Fruit fly (Drosophila melanogaster) whole organism, embryonic: ENCODE results near the gene r-l.

Experiments used
- Adf1 ChIP-seq: fragments of 200-800 bp; sonication (Bioruptor generic); IDR thresholded peaks from 2 replicates; pipeline ENCODE4 v1.3.6; 2022; ENCODE audit warnings: missing biosample characterization, missing genetic modification characterization
- B-H2 ChIP-seq: fragments of 200-800 bp; sonication (Bioruptor generic); optimal IDR thresholded peaks from 2 replicates; lab custom pipeline; 2018; ENCODE audit warnings: missing biosample characterization, mild to moderate bottlenecking, missing genetic modification characterization
- Blimp-1 ChIP-seq: fragments of 200-800 bp; sonication (Bioruptor generic); optimal IDR thresholded peaks from 3 replicates; lab custom pipeline; 2018; ENCODE audit warnings: missing biosample characterization, missing genetic modification characterization, mild to moderate bottlenecking, moderate library complexity, missing genetic modification reagents
- CG16815 ChIP-seq: fragments of 200-800 bp; sonication (Bioruptor generic); optimal IDR thresholded peaks from 3 replicates; lab custom pipeline; 2017; ENCODE audit warnings: missing biosample characterization, mild to moderate bottlenecking, missing genetic modification characterization
- CG17186 ChIP-seq: fragments of 200-800 bp; sonication (Bioruptor generic); optimal IDR thresholded peaks from 3 replicates; lab custom pipeline; 2017; ENCODE audit warnings: missing biosample characterization, missing genetic modification reagents, missing genetic modification characterization
- CG18619 ChIP-seq: fragments of 200-800 bp; sonication (Bioruptor generic); optimal IDR thresholded peaks from 3 replicates; lab custom pipeline; 2017; ENCODE audit warnings: missing biosample characterization, mild to moderate bottlenecking, missing genetic modification characterization
- CG31365 ChIP-seq: fragments of 200-800 bp; sonication (Bioruptor generic); optimal IDR thresholded peaks from 2 replicates; lab custom pipeline; 2018; ENCODE audit warnings: missing biosample characterization, mild to moderate bottlenecking, missing genetic modification characterization
- CG34224 ChIP-seq: fragments of 200-800 bp; sonication (Bioruptor generic); IDR thresholded peaks from 3 replicates; pipeline ENCODE4 v1.3.6; 2022; ENCODE audit warnings: missing biosample characterization, missing genetic modification characterization; ENCODE audit not compliant: partially characterized antibody
- CG34422 ChIP-seq: fragments of 200-800 bp; sonication (Bioruptor generic); IDR thresholded peaks from 3 replicates; pipeline ENCODE4 v1.3.6; 2022; ENCODE audit warnings: missing biosample characterization, missing genetic modification characterization
- CG3847 ChIP-seq: fragments of 200-800 bp; sonication (Bioruptor generic); IDR thresholded peaks from 2 replicates; pipeline ENCODE4 v1.3.6; 2022; ENCODE audit warnings: missing biosample characterization, missing genetic modification characterization
- CG4730 ChIP-seq: fragments of 200-800 bp; sonication (Bioruptor generic); IDR thresholded peaks from 2 replicates; pipeline ENCODE4 v1.3.6; 2022; ENCODE audit warnings: missing biosample characterization, missing genetic modification characterization
- CG5180 ChIP-seq: fragments of 200-800 bp; sonication (Bioruptor generic); optimal IDR thresholded peaks from 3 replicates; lab custom pipeline; 2017; ENCODE audit warnings: missing biosample characterization, missing genetic modification characterization, mild to moderate bottlenecking, moderate library complexity, missing genetic modification reagents
- CG9215 ChIP-seq: fragments of 200-800 bp; sonication (Bioruptor generic); IDR thresholded peaks from 2 replicates; pipeline ENCODE4 v1.3.6; 2022; ENCODE audit warnings: missing biosample characterization, missing genetic modification characterization
- CG9609 ChIP-seq: fragments of 200-800 bp; sonication (Bioruptor generic); optimal IDR thresholded peaks from 3 replicates; lab custom pipeline; 2016; ENCODE audit warnings: missing biosample characterization, missing genetic modification characterization
- Camta ChIP-seq: fragments of 200-800 bp; sonication (Bioruptor generic); optimal IDR thresholded peaks from 2 replicates; lab custom pipeline; 2016; ENCODE audit warnings: missing biosample characterization, missing genetic modification characterization
- D19A ChIP-seq: fragments of 200-800 bp; optimal IDR thresholded peaks from 3 replicates; lab custom pipeline; 2019; ENCODE audit warnings: missing biosample characterization, mild to moderate bottlenecking, missing genetic modification characterization, moderate library complexity
- D19B ChIP-seq: fragments of 200-800 bp; sonication (Bioruptor generic); optimal IDR thresholded peaks from 2 replicates; lab custom pipeline; 2017; ENCODE audit warnings: missing biosample characterization, mild to moderate bottlenecking, missing genetic modification characterization
- Doc3 ChIP-seq: fragments of 200-800 bp; sonication (Bioruptor generic); IDR thresholded peaks from 3 replicates; pipeline ENCODE4 v1.3.6; 2022; ENCODE audit warnings: missing biosample characterization, missing genetic modification characterization; ENCODE audit not compliant: partially characterized antibody
- H15 ChIP-seq: fragments of 200-800 bp; sonication (Bioruptor generic); IDR thresholded peaks from 3 replicates; pipeline ENCODE4 v1.3.6; 2022; ENCODE audit warnings: missing biosample characterization, missing genetic modification characterization
- Hmr ChIP-seq: fragments of 200-800 bp; sonication (Bioruptor generic); optimal IDR thresholded peaks from 3 replicates; lab custom pipeline; 2017; ENCODE audit warnings: mild to moderate bottlenecking, missing biosample characterization, missing genetic modification reagents, missing genetic modification characterization
- Lhr ChIP-seq: fragments of 200-800 bp; sonication (Bioruptor generic); optimal IDR thresholded peaks from 3 replicates; lab custom pipeline; 2017; ENCODE audit warnings: mild to moderate bottlenecking, missing biosample characterization, missing genetic modification reagents, missing genetic modification characterization
- Mad ChIP-seq: fragments of 200-800 bp; sonication (Bioruptor generic); optimal IDR thresholded peaks from 2 replicates; lab custom pipeline; 2016; ENCODE audit warnings: missing biosample characterization, missing genetic modification characterization
- NK7.1 ChIP-seq: fragments of 200-800 bp; sonication (Bioruptor generic); optimal IDR thresholded peaks from 3 replicates; lab custom pipeline; 2016; ENCODE audit warnings: missing biosample characterization, missing genetic modification characterization
- Nf-YB ChIP-seq: fragments of 200-800 bp; sonication (Bioruptor generic); optimal IDR thresholded peaks from 3 replicates; lab custom pipeline; 2019; ENCODE audit warnings: missing biosample characterization, mild to moderate bottlenecking, missing genetic modification characterization, moderate library complexity
- Opbp ChIP-seq: fragments of 200-800 bp; sonication (Bioruptor generic); IDR thresholded peaks from 3 replicates; pipeline ENCODE4 v1.3.6; 2022; ENCODE audit warnings: missing biosample characterization, missing genetic modification characterization; ENCODE audit not compliant: partially characterized antibody
- PHDP ChIP-seq: fragments of 200-800 bp; sonication (Bioruptor generic); optimal IDR thresholded peaks from 3 replicates; lab custom pipeline; 2018; ENCODE audit warnings: missing biosample characterization, mild to moderate bottlenecking, missing genetic modification characterization, moderate library complexity
- Ptx1 ChIP-seq: fragments of 200-800 bp; sonication (Bioruptor generic); IDR thresholded peaks from 2 replicates; pipeline ENCODE4 v1.3.6; 2022; ENCODE audit warnings: missing biosample characterization, missing genetic modification characterization
- Rx ChIP-seq: fragments of 200-800 bp; sonication (Bioruptor generic); IDR thresholded peaks from 2 replicates; pipeline ENCODE4 v1.3.6; 2022; ENCODE audit warnings: missing biosample characterization, missing genetic modification characterization
- Six4 ChIP-seq: fragments of 200-800 bp; sonication (Bioruptor generic); optimal IDR thresholded peaks from 2 replicates; lab custom pipeline; 2016; ENCODE audit warnings: missing biosample characterization, missing genetic modification characterization
- Sox102F ChIP-seq: fragments of 200-800 bp; sonication (Bioruptor generic); optimal IDR thresholded peaks from 2 replicates; lab custom pipeline; 2018; ENCODE audit warnings: missing biosample characterization, mild to moderate bottlenecking, missing genetic modification characterization, moderate library complexity
- Ssrp ChIP-seq: fragments of 200-800 bp; sonication (Bioruptor generic); optimal IDR thresholded peaks from 2 replicates; lab custom pipeline; 2018; ENCODE audit warnings: missing biosample characterization, mild to moderate bottlenecking, missing genetic modification characterization, moderate library complexity
- TFAM ChIP-seq: fragments of 200-800 bp; sonication (Bioruptor generic); optimal IDR thresholded peaks from 2 replicates; lab custom pipeline; 2017; ENCODE audit warnings: missing biosample characterization, missing genetic modification characterization, inconsistent platforms
- YL-1 ChIP-seq: fragments of 200-800 bp; sonication (Bioruptor generic); optimal IDR thresholded peaks from 3 replicates; lab custom pipeline; 2017; ENCODE audit warnings: missing biosample characterization, mild to moderate bottlenecking, missing genetic modification characterization
- ase ChIP-seq: fragments of 200-800 bp; sonication (Bioruptor generic); IDR thresholded peaks from 3 replicates; pipeline ENCODE4 v1.3.6; 2022; ENCODE audit warnings: missing biosample characterization, missing genetic modification characterization
- cg ChIP-seq: fragments of 200-800 bp; sonication (Bioruptor generic); optimal IDR thresholded peaks from 3 replicates; lab custom pipeline; 2019; ENCODE audit warnings: missing biosample characterization, mild to moderate bottlenecking, missing genetic modification characterization, moderate library complexity
- dimm ChIP-seq: fragments of 200-800 bp; sonication (Bioruptor generic); IDR thresholded peaks from 2 replicates; pipeline ENCODE4 v1.3.6; 2022; ENCODE audit warnings: missing biosample characterization, missing genetic modification characterization
- ewg ChIP-seq: fragments of 200-800 bp; sonication (Bioruptor generic); optimal IDR thresholded peaks from 3 replicates; lab custom pipeline; 2017; ENCODE audit warnings: mild to moderate bottlenecking, missing biosample characterization, missing genetic modification reagents, missing genetic modification characterization
- gcm2 ChIP-seq: fragments of 200-800 bp; sonication (Bioruptor generic); optimal IDR thresholded peaks from 2 replicates; lab custom pipeline; 2016; ENCODE audit warnings: missing biosample characterization, missing genetic modification characterization
- gt ChIP-seq: fragments of 200-800 bp; sonication (Bioruptor generic); IDR thresholded peaks from 2 replicates; pipeline ENCODE4 v1.3.6; 2022; ENCODE audit warnings: missing biosample characterization, missing genetic modification characterization
- kni ChIP-seq: fragments of 200-800 bp; sonication (Bioruptor generic); optimal IDR thresholded peaks from 3 replicates; lab custom pipeline; 2017; ENCODE audit warnings: mild to moderate bottlenecking, missing biosample characterization, missing genetic modification reagents, missing genetic modification characterization
- ro ChIP-seq: fragments of 200-800 bp; sonication (Bioruptor generic); IDR thresholded peaks from 2 replicates; pipeline ENCODE4 v1.3.6; 2022; ENCODE audit warnings: missing biosample characterization, missing genetic modification characterization
- scrt ChIP-seq: fragments of 200-800 bp; sonication (Bioruptor generic); optimal IDR thresholded peaks from 2 replicates; lab custom pipeline; 2018; ENCODE audit warnings: missing biosample characterization, mild to moderate bottlenecking, missing genetic modification characterization, moderate library complexity
- sna ChIP-seq: fragments of 200-800 bp; sonication (Bioruptor generic); IDR thresholded peaks from 2 replicates; pipeline ENCODE4 v1.3.6; 2022; ENCODE audit warnings: missing biosample characterization, missing genetic modification characterization; ENCODE audit not compliant: partially characterized antibody
- stc ChIP-seq: fragments of 200-800 bp; sonication (Bioruptor generic); IDR thresholded peaks from 2 replicates; pipeline ENCODE4 v1.3.6; 2022; ENCODE audit warnings: missing biosample characterization, missing genetic modification characterization
- toy ChIP-seq: fragments of 200-800 bp; sonication (Bioruptor generic); IDR thresholded peaks from 2 replicates; pipeline ENCODE4 v1.3.6; 2022; ENCODE audit warnings: missing biosample characterization, missing genetic modification characterization
- usp ChIP-seq: fragments of >200 bp; optimal IDR thresholded peaks from 2 replicates; lab custom pipeline; 2017; ENCODE audit warnings: missing biosample characterization, missing genetic modification characterization
- vnd ChIP-seq: fragments of 200-800 bp; sonication (Bioruptor generic); IDR thresholded peaks from 3 replicates; pipeline ENCODE4 v1.3.6; 2022; ENCODE audit warnings: missing biosample characterization, missing genetic modification characterization; ENCODE audit not compliant: partially characterized antibody
- vvl ChIP-seq: fragments of 200-800 bp; sonication (Bioruptor generic); IDR thresholded peaks from 2 replicates; pipeline ENCODE4 v1.3.6; 2022; ENCODE audit warnings: missing biosample characterization, missing genetic modification characterization
- zen ChIP-seq: fragments of 200-800 bp; sonication (Bioruptor generic); optimal IDR thresholded peaks from 3 replicates; lab custom pipeline; 2018; ENCODE audit warnings: missing biosample characterization, mild to moderate bottlenecking, missing genetic modification characterization, moderate library complexity

r-l gene

dm6 chr3R:21107907-21108591, 34.9 kb upstream of the r-l start, which contains the start of the genes Sec15 and rtet (continued):
- TF ChIP-seq kni (GFP tag; lab: Kevin White, UChicago), result peak; percentile 10
- TF ChIP-seq Blimp-1 (GFP tag; lab: Kevin White, UChicago), result peak; percentile 89
- peak; percentile 26 for TF ChIP-seq Nf-YB
- no peak for TF ChIP-seq Lhr (GFP tag; lab: Kevin White, UChicago)
- peak; percentile 30; the same call in 2 of the 3 replicates for TF ChIP-seq CG34422 (GFP tag; lab: Robert Waterston, UW)
- TF ChIP-seq H15 (GFP tag; lab: Robert Waterston, UW), result peak; percentile 47; the same call in 1 of the 3 replicates
- no peak for TF ChIP-seq TFAM
- no peak for TF ChIP-seq gt (GFP tag; lab: Robert Waterston, UW)
- no peak for TF ChIP-seq ro (GFP tag; lab: Robert Waterston, UW)
- TF ChIP-seq CG4730, result no peak
- peak; percentile 56 for TF ChIP-seq stc (GFP tag; lab: Robert Waterston, UW)
- TF ChIP-seq Adf1 (GFP tag; lab: Robert Waterston, UW), result no peak
- TF ChIP-seq Ptx1, result peak; percentile 48; the same call in 1 of the 2 replicates
- peak; percentile 46 for TF ChIP-seq Hmr (GFP tag; lab: Kevin White, UChicago)
- peak; percentile 59 for TF ChIP-seq sna (GFP tag; lab: Robert Waterston, UW)
- peak; percentile 97 for TF ChIP-seq scrt (GFP tag; lab: Kevin White, UChicago)
- peak; percentile 52; the same call in 2 of the 3 replicates for TF ChIP-seq vnd (GFP tag; lab: Robert Waterston, UW)
- peak; percentile 29 for TF ChIP-seq CG16815 (GFP tag; lab: Kevin White, UChicago)
- TF ChIP-seq CG34224 (GFP tag; lab: Robert Waterston, UW), result peak; percentile 63; the same call in 2 of the 3 replicates
- peak; percentile 39; the same call in 1 of the 3 replicates for TF ChIP-seq ase
- TF ChIP-seq CG17186 (GFP tag; lab: Kevin White, UChicago), result no peak
- peak; percentile 48 for TF ChIP-seq Mad (GFP tag; lab: Kevin White, UChicago)
- no peak for TF ChIP-seq dimm (GFP tag; lab: Robert Waterston, UW)
- no peak for TF ChIP-seq CG31365 (tag; lab: Kevin White, UChicago)
- no peak for TF ChIP-seq D19A (tag; lab: Kevin White, UChicago)
- TF ChIP-seq Camta, result no peak
- peak; percentile 48; the same call in 1 of the 2 replicates for TF ChIP-seq CG3847
- TF ChIP-seq cg (GFP tag; lab: Kevin White, UChicago), result no peak
- peak; percentile 12 for TF ChIP-seq Six4
- peak; percentile 78 for TF ChIP-seq Sox102F
- no peak for TF ChIP-seq CG5180 (GFP tag; lab: Kevin White, UChicago)
- TF ChIP-seq NK7.1 (GFP tag; lab: Kevin White, UChicago), result no peak
- peak; percentile 76 for TF ChIP-seq vvl (GFP tag; lab: Robert Waterston, UW)
- TF ChIP-seq usp (GFP tag; lab: Kevin White, UChicago), result no peak
- TF ChIP-seq CG18619 (GFP tag; lab: Kevin White, UChicago), result peak; percentile 55
- TF ChIP-seq Opbp (GFP tag; lab: Robert Waterston, UW), result peak; percentile 42
- peak; percentile 85 for TF ChIP-seq zen
- 0 out of 3 replicates have a peak, but pooled peaks have one; percentile 43 for TF ChIP-seq Doc3
- TF ChIP-seq B-H2 (GFP tag; lab: Kevin White, UChicago), result peak; percentile 62
- TF ChIP-seq toy (GFP tag; lab: Robert Waterston, UW), result no peak
- TF ChIP-seq gcm2, result no peak
- peak; percentile 60 for TF ChIP-seq ewg (GFP tag; lab: Kevin White, UChicago)
- TF ChIP-seq Rx, result peak; percentile 6; the same call in 1 of the 2 replicates
- TF ChIP-seq D19B, result no peak
- peak; percentile 72 for TF ChIP-seq Ssrp
- TF ChIP-seq CG9215 (GFP tag; lab: Robert Waterston, UW), result no peak
- peak; percentile 81 for TF ChIP-seq PHDP (tag; lab: Kevin White, UChicago)
- TF ChIP-seq CG9609 (GFP tag; lab: Kevin White, UChicago), result peak; percentile 33
- TF ChIP-seq YL-1, result peak; percentile 16
